In the genomic region with DNA sequence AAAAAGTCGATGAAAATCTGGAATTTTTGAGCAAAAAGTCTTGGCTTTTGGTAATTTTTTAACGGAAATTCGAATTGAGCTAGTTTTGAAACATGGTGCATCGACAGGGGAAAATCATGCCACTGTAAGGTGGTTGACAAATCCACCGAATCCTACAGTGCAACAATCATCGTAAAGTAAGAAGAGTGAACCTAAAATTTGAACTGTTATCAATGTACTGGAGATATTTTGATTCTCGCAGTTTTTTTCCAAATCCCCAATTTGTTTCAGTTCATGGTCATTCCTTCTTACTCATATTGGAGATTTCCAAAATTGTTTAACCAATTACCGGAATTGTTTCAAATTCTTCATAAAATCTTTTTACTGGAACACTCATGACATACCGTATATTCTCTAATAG, we compare ENCODE assay signal across 4 worm cellular contexts.
TF ChIP-seq lines count a peak whose summit lies in the region.

No protein-coding gene starts in this region.

TF ChIP-seq in whole organism, L1 larva, 84 proteins besides CTCF, POLR2A, EP300 and RAD21:
- TF ChIP-seq irx-1 (tag; optimal IDR thresholded peaks at IDR 0.05; lab: Kevin White, UChicago) (no peak), nhr-85 (tag; lab: Kevin White, UChicago) (peak; percentile 6)

TF ChIP-seq in whole organism, L3 larva, 47 proteins besides CTCF, POLR2A, EP300 and RAD21:
- TF ChIP-seq elt-2 (tag; optimal IDR thresholded peaks at IDR 0.05; lab: Kevin White, UChicago): peak; percentile 30
- no peak for TF ChIP-seq hmg-11 (tag; optimal IDR thresholded peaks at IDR 0.05; lab: Kevin White, UChicago)

TF ChIP-seq in whole organism, L4 larva, 104 proteins besides CTCF, POLR2A, EP300 and RAD21:
- no peak for TF ChIP-seq F10B5.3 (tag; optimal IDR thresholded peaks at IDR 0.05; lab: Kevin White, UChicago)
- no peak for TF ChIP-seq unc-62 (GFP tag; optimal IDR thresholded peaks at IDR 0.05 in 1 of 2; lab: Kevin White, UChicago)
- TF ChIP-seq unc-62 (tag; optimal IDR thresholded peaks at IDR 0.05; lab: Kevin White, UChicago): no peak
- no peak for TF ChIP-seq fos-1 (tag; optimal IDR thresholded peaks at IDR 0.05; lab: Kevin White, UChicago)
- TF ChIP-seq zfp-3 (GFP tag; conservative IDR thresholded peaks at IDR 0.05; lab: Robert Waterston, UW): peak; percentile 59; the same call in 1 of the 2 replicates
- TF ChIP-seq spr-3 (GFP tag; optimal IDR thresholded peaks at IDR 0.05; lab: Kevin White, UChicago): no peak
- no peak for TF ChIP-seq dmd-9 (GFP tag; IDR thresholded peaks at IDR 0.05; lab: Robert Waterston, UW)
- TF ChIP-seq lin-38 (GFP tag; IDR thresholded peaks at IDR 0.05; lab: Robert Waterston, UW): peak; percentile 19; the same call in 1 of the 2 replicates
- peak in 1 of 2 experiments; percentile 24; a peak in 1 of 4 replicates for TF ChIP-seq madf-5 (GFP tag; IDR thresholded peaks at IDR 0.05; lab: Robert Waterston, UW)
- no peak for TF ChIP-seq nhr-6 (tag; optimal IDR thresholded peaks at IDR 0.05; lab: Kevin White, UChicago)
- TF ChIP-seq ceh-32 (tag; optimal IDR thresholded peaks at IDR 0.05; lab: Kevin White, UChicago; ENCODE audit: poor library complexity): no peak
- peak; percentile 25 for TF ChIP-seq mep-1 (tag; optimal IDR thresholded peaks at IDR 0.05; lab: Kevin White, UChicago)
- TF ChIP-seq D1046.2 (GFP tag; IDR thresholded peaks at IDR 0.05; lab: Robert Waterston, UW): peak; percentile 58; the same call in 1 of the 2 replicates
- TF ChIP-seq dmd-6 (GFP tag; IDR thresholded peaks at IDR 0.05; lab: Robert Waterston, UW): peak; percentile 43; the same call in 1 of the 2 replicates
- no peak for TF ChIP-seq nhr-41 (GFP tag; IDR thresholded peaks at IDR 0.05; lab: Robert Waterston, UW)
- no peak for TF ChIP-seq hlh-11 (tag; optimal IDR thresholded peaks at IDR 0.05; lab: Kevin White, UChicago)
- no peak for TF ChIP-seq ceh-82 (tag; optimal IDR thresholded peaks at IDR 0.05; lab: Kevin White, UChicago)
- TF ChIP-seq tra-1 (GFP tag; IDR thresholded peaks at IDR 0.05; lab: Robert Waterston, UW): peak; percentile 54; the same call in 1 of the 2 replicates
- TF ChIP-seq php-3 (GFP tag; IDR thresholded peaks at IDR 0.05; lab: Robert Waterston, UW): no peak
- TF ChIP-seq aly-2 (tag; optimal IDR thresholded peaks at IDR 0.05; lab: Kevin White, UChicago): no peak
- peak; percentile 30 for TF ChIP-seq ama-1 (optimal IDR thresholded peaks at IDR 0.05; lab: Kevin White, UChicago)
- no peak for TF ChIP-seq mxl-2 (GFP tag; conservative IDR thresholded peaks at IDR 0.05; lab: Robert Waterston, UW)
- no peak for TF ChIP-seq nhr-28 (tag; optimal IDR thresholded peaks at IDR 0.05; lab: Kevin White, UChicago)
- TF ChIP-seq zip-11 (GFP tag; IDR thresholded peaks at IDR 0.05; lab: Robert Waterston, UW): no peak
- no peak for TF ChIP-seq spr-1 (tag; optimal IDR thresholded peaks at IDR 0.05; lab: Kevin White, UChicago)
- TF ChIP-seq sdz-12 (GFP tag; optimal IDR thresholded peaks at IDR 0.05; lab: Kevin White, UChicago): no peak
- no peak for TF ChIP-seq unc-39 (tag; optimal IDR thresholded peaks at IDR 0.05; lab: Kevin White, UChicago)
- no peak for TF ChIP-seq lin-15B (tag; optimal IDR thresholded peaks at IDR 0.05; lab: Kevin White, UChicago)

TF ChIP-seq in whole organism, young adult, 124 proteins besides CTCF, POLR2A, EP300 and RAD21:
- no peak for TF ChIP-seq ceh-79 (tag; optimal IDR thresholded peaks at IDR 0.05; lab: Kevin White, UChicago)
- 0 out of 2 replicates have a peak, but pooled peaks have one; percentile 7 for TF ChIP-seq lin-26 (GFP tag; IDR thresholded peaks at IDR 0.05; lab: Robert Waterston, UW)
- no peak for TF ChIP-seq F55B11.4 (tag; optimal IDR thresholded peaks at IDR 0.05; lab: Kevin White, UChicago; ENCODE audit: borderline replicate concordance, insufficient read depth)
- 0 out of 2 replicates have a peak, but pooled peaks have one; percentile 28 for TF ChIP-seq ztf-25 (GFP tag; IDR thresholded peaks at IDR 0.05; lab: Robert Waterston, UW)
- no peak for TF ChIP-seq cebp-1 (GFP tag; IDR thresholded peaks at IDR 0.05; lab: Robert Waterston, UW)
- TF ChIP-seq cebp-1 (tag; optimal IDR thresholded peaks at IDR 0.05; lab: Kevin White, UChicago): peak; percentile 25
- peak; percentile 42; the same call in 1 of the 2 replicates for TF ChIP-seq ekl-4 (GFP tag; IDR thresholded peaks at IDR 0.05; lab: Robert Waterston, UW)
- TF ChIP-seq pbrm-1 (GFP tag; IDR thresholded peaks at IDR 0.05; lab: Robert Waterston, UW): 0 out of 2 replicates have a peak, but pooled peaks have one; percentile 34
- TF ChIP-seq hrde-1 (tag; optimal IDR thresholded peaks at IDR 0.05; lab: Kevin White, UChicago; ENCODE audit: borderline replicate concordance): peak; percentile 22
- TF ChIP-seq cebp-2 (GFP tag; IDR thresholded peaks at IDR 0.05; lab: Robert Waterston, UW): 0 out of 2 replicates have a peak, but pooled peaks have one; percentile 12
- TF ChIP-seq B0336.3 (GFP tag; IDR thresholded peaks at IDR 0.05; lab: Robert Waterston, UW): peak; percentile 45; the same call in 1 of the 2 replicates
- TF ChIP-seq Y53G8AR.9 (GFP tag; conservative IDR thresholded peaks at IDR 0.05; lab: Robert Waterston, UW): peak; percentile 45; the same call in 1 of the 2 replicates
- peak; percentile 42 for TF ChIP-seq lin-54 (GFP tag; optimal IDR thresholded peaks at IDR 0.05; lab: Kevin White, UChicago)
- TF ChIP-seq atf-7 (tag; optimal IDR thresholded peaks at IDR 0.05; lab: Kevin White, UChicago): no peak
- peak; percentile 24 for TF ChIP-seq chd-7 (tag; optimal IDR thresholded peaks at IDR 0.05; lab: Kevin White, UChicago)
- TF ChIP-seq ZK185.1 (tag; optimal IDR thresholded peaks at IDR 0.05; lab: Kevin White, UChicago; ENCODE audit: poor library complexity, severe bottlenecking): peak; percentile 20
- 0 out of 2 replicates have a peak, but pooled peaks have one; percentile 8 for TF ChIP-seq nfyb-1 (GFP tag; IDR thresholded peaks at IDR 0.05; lab: Robert Waterston, UW)
- TF ChIP-seq ccch-3 (GFP tag; optimal IDR thresholded peaks at IDR 0.05; lab: Kevin White, UChicago): no peak
